Worm (Caenorhabditis elegans): Measurements from ENCODE around the gene clec-151.

ce11 chrIII:4647878-4648277 lies 19.6 kb downstream of the clec-151 start, which contains the start of gene T23F11.6:
- TF ChIP-seq ama-1 (optimal IDR thresholded peaks at IDR 0.05): no peak
- TF ChIP-seq fkh-10 (GFP tag; optimal IDR thresholded peaks at IDR 0.05): no peak
- TF ChIP-seq dmd-4 (tag; optimal IDR thresholded peaks at IDR 0.05; ENCODE audit: borderline replicate concordance): no peak
- no peak for TF ChIP-seq K09A11.1 (tag; optimal IDR thresholded peaks at IDR 0.05; ENCODE audit: insufficient read depth)
- TF ChIP-seq pros-1 (tag; optimal IDR thresholded peaks at IDR 0.05): no peak
- no peak for TF ChIP-seq nhr-232 (tag; optimal IDR thresholded peaks at IDR 0.05)
- no peak for TF ChIP-seq madf-2 (tag; optimal IDR thresholded peaks at IDR 0.05)
- no peak for TF ChIP-seq nhr-11 (tag; optimal IDR thresholded peaks at IDR 0.05)
- no peak for TF ChIP-seq pha-4 (tag; optimal IDR thresholded peaks at IDR 0.05)
- TF ChIP-seq pha-2 (tag; optimal IDR thresholded peaks at IDR 0.05): no peak
- TF ChIP-seq unc-86 (tag; optimal IDR thresholded peaks at IDR 0.05): no peak
- TF ChIP-seq syd-9 (tag; optimal IDR thresholded peaks at IDR 0.05): no peak
